Fruit fly (Drosophila melanogaster) whole organism, embryonic: ENCODE measurements around the gene CG17300.
A peak's percentile ranks its signal among the peaks of the same experiment; 100 is the strongest.

Source experiments
- BEAF-32 ChIP-seq: fragments of 200-800 bp; sonication (Bioruptor generic); optimal IDR thresholded peaks from 3 replicates; lab custom pipeline; 2017; ENCODE audit warnings: missing biosample characterization, missing genetic modification characterization, mild to moderate bottlenecking, moderate library complexity, missing genetic modification reagents
- CG10147 ChIP-seq: fragments of 200-800 bp; sonication (Bioruptor generic); optimal IDR thresholded peaks from 2 replicates; lab custom pipeline; 2019; ENCODE audit warnings: missing biosample characterization, mild to moderate bottlenecking, missing genetic modification characterization, moderate library complexity
- CG1024 ChIP-seq: fragments of 200-800 bp; sonication (Bioruptor generic); IDR thresholded peaks from 2 replicates; pipeline ENCODE4 v1.3.6; 2022; ENCODE audit warnings: missing biosample characterization, missing genetic modification characterization
- CG11093 ChIP-seq: fragments of 200-800 bp; sonication (Bioruptor generic); IDR thresholded peaks from 3 replicates; pipeline ENCODE4 v1.3.6; 2022; ENCODE audit warnings: missing biosample characterization, missing genetic modification characterization
- CG12219 ChIP-seq: fragments of 200-800 bp; sonication (Bioruptor generic); optimal IDR thresholded peaks from 3 replicates; lab custom pipeline; 2018; ENCODE audit warnings: missing biosample characterization, mild to moderate bottlenecking, missing genetic modification characterization
- CG13123 ChIP-seq: fragments of 200-800 bp; sonication (Bioruptor generic); optimal IDR thresholded peaks from 2 replicates; lab custom pipeline; 2016; ENCODE audit warnings: missing biosample characterization, missing genetic modification characterization
- CG13424 ChIP-seq: fragments of 200-800 bp; sonication (Bioruptor generic); optimal IDR thresholded peaks from 2 replicates; lab custom pipeline; 2019; ENCODE audit warnings: missing biosample characterization, mild to moderate bottlenecking, missing genetic modification characterization, moderate library complexity
- CG14860 ChIP-seq: fragments of 200-800 bp; sonication (Bioruptor generic); IDR thresholded peaks from 3 replicates; pipeline ENCODE4 v1.3.6; 2022; ENCODE audit warnings: missing biosample characterization, missing genetic modification characterization; ENCODE audit not compliant: partially characterized antibody
- CG15073 ChIP-seq: fragments of 200-800 bp; sonication (Bioruptor generic); optimal IDR thresholded peaks from 2 replicates; lab custom pipeline; 2016; ENCODE audit warnings: missing biosample characterization, missing genetic modification characterization
- CG18599 ChIP-seq: fragments of 200-800 bp; sonication (Bioruptor generic); optimal IDR thresholded peaks from 3 replicates; lab custom pipeline; 2017; ENCODE audit warnings: missing biosample characterization, missing genetic modification characterization, mild to moderate bottlenecking, moderate library complexity, missing genetic modification reagents
- CG2120 ChIP-seq: fragments of 200-800 bp; sonication (Bioruptor generic); optimal IDR thresholded peaks from 3 replicates; lab custom pipeline; 2016; ENCODE audit warnings: missing biosample characterization, missing genetic modification characterization
- CG2129 ChIP-seq: fragments of 200-800 bp; sonication (Bioruptor generic); IDR thresholded peaks from 2 replicates; pipeline ENCODE4 v1.3.6; 2022; ENCODE audit warnings: missing biosample characterization, missing genetic modification characterization; ENCODE audit not compliant: partially characterized antibody
- CG30431 ChIP-seq: fragments of 200-800 bp; sonication (Bioruptor generic); optimal IDR thresholded peaks from 2 replicates; lab custom pipeline; 2017; ENCODE audit warnings: missing biosample characterization, missing genetic modification characterization
- CG33213 ChIP-seq: fragments of 200-800 bp; sonication (Bioruptor generic); optimal IDR thresholded peaks from 3 replicates; lab custom pipeline; 2016; ENCODE audit warnings: missing biosample characterization, missing genetic modification characterization
- CG3407 ChIP-seq: fragments of 200-800 bp; sonication (Bioruptor generic); optimal IDR thresholded peaks from 2 replicates; lab custom pipeline; 2018; ENCODE audit warnings: missing biosample characterization, mild to moderate bottlenecking, missing genetic modification characterization
- CG4854 ChIP-seq: fragments of 200-800 bp; sonication (Bioruptor generic); optimal IDR thresholded peaks from 2 replicates; lab custom pipeline; 2016; ENCODE audit warnings: missing biosample characterization, missing genetic modification characterization, inconsistent platforms
- CG5245 ChIP-seq: fragments of 200-800 bp; sonication (Bioruptor generic); optimal IDR thresholded peaks from 3 replicates; lab custom pipeline; 2016; ENCODE audit warnings: missing biosample characterization, missing genetic modification characterization
- CG6683 ChIP-seq: fragments of 200-800 bp; sonication (Bioruptor generic); optimal IDR thresholded peaks from 2 replicates; lab custom pipeline; 2017; ENCODE audit warnings: missing biosample characterization, mild to moderate bottlenecking, missing genetic modification characterization, missing genetic modification reagents
- CG7987 ChIP-seq: fragments of 200-800 bp; sonication (Bioruptor generic); optimal IDR thresholded peaks from 2 replicates; lab custom pipeline; 2018; ENCODE audit warnings: missing biosample characterization, mild to moderate bottlenecking, missing genetic modification characterization, moderate library complexity
- CG9437 ChIP-seq: fragments of 200-800 bp; sonication (Bioruptor generic); optimal IDR thresholded peaks from 2 replicates; lab custom pipeline; 2018; ENCODE audit warnings: missing biosample characterization, mild to moderate bottlenecking, missing genetic modification characterization
- CkIIα-i1 ChIP-seq: fragments of 200-800 bp; sonication (Bioruptor generic); IDR thresholded peaks from 2 replicates; pipeline ENCODE4 v1.3.6; 2022; ENCODE audit warnings: missing biosample characterization, missing genetic modification characterization
- E2f1 ChIP-seq: fragments of 200-800 bp; sonication (Bioruptor generic); IDR thresholded peaks from 2 replicates; pipeline ENCODE4 v1.3.6; 2022; ENCODE audit warnings: missing biosample characterization, missing genetic modification characterization
- E2f2 ChIP-seq: fragments of 200-800 bp; sonication (Bioruptor generic); IDR thresholded peaks from 2 replicates; pipeline ENCODE4 v1.3.6; 2022; ENCODE audit warnings: missing biosample characterization, missing genetic modification characterization
- Ets65A ChIP-seq: fragments of 200-800 bp; sonication (Bioruptor generic); peaks from one replicate; lab custom pipeline; 2016; ENCODE audit warnings: missing biosample characterization, missing genetic modification characterization
- HHEX ChIP-seq: fragments of 200-800 bp; sonication (Bioruptor generic); optimal IDR thresholded peaks from 3 replicates; lab custom pipeline; 2017; ENCODE audit warnings: missing biosample characterization, mild to moderate bottlenecking, missing genetic modification characterization, missing genetic modification reagents
- Lim3 ChIP-seq: fragments of 200-800 bp; sonication (Bioruptor generic); IDR thresholded peaks from 2 replicates; pipeline ENCODE4 v1.3.6; 2022; ENCODE audit warnings: missing biosample characterization, missing genetic modification characterization
- MESR4 ChIP-seq: fragments of 200-800 bp; sonication (Bioruptor generic); optimal IDR thresholded peaks from 2 replicates; lab custom pipeline; 2018; ENCODE audit warnings: missing biosample characterization, mild to moderate bottlenecking, missing genetic modification characterization, moderate library complexity
- NC2α ChIP-seq: fragments of 200-800 bp; sonication (Bioruptor generic); optimal IDR thresholded peaks from 2 replicates; lab custom pipeline; 2016; ENCODE audit warnings: missing biosample characterization, missing genetic modification characterization
- Rfx ChIP-seq: fragments of 200-800 bp; sonication (Bioruptor generic); IDR thresholded peaks from 2 replicates; pipeline ENCODE4 v1.3.6; 2022; ENCODE audit warnings: missing biosample characterization, missing genetic modification characterization
- Sox100B ChIP-seq: fragments of 200-800 bp; sonication (Bioruptor generic); optimal IDR thresholded peaks from 3 replicates; lab custom pipeline; 2018; ENCODE audit warnings: missing biosample characterization, mild to moderate bottlenecking, missing genetic modification characterization
- Sox102F ChIP-seq: fragments of 200-800 bp; sonication (Bioruptor generic); optimal IDR thresholded peaks from 2 replicates; lab custom pipeline; 2018; ENCODE audit warnings: missing biosample characterization, mild to moderate bottlenecking, missing genetic modification characterization, moderate library complexity
- TFAM ChIP-seq: fragments of 200-800 bp; sonication (Bioruptor generic); optimal IDR thresholded peaks from 2 replicates; lab custom pipeline; 2017; ENCODE audit warnings: missing biosample characterization, missing genetic modification characterization, inconsistent platforms
- ash1 ChIP-seq: fragments of 200-800 bp; sonication (Bioruptor generic); optimal IDR thresholded peaks from 2 replicates; lab custom pipeline; 2018; ENCODE audit warnings: missing biosample characterization, mild to moderate bottlenecking, missing genetic modification characterization
- btn ChIP-seq: fragments of 200-800 bp; sonication (Bioruptor generic); optimal IDR thresholded peaks from 2 replicates; lab custom pipeline; 2016; ENCODE audit warnings: missing biosample characterization, missing genetic modification characterization
- danr ChIP-seq: fragments of 200-800 bp; sonication (Bioruptor generic); IDR thresholded peaks from 2 replicates; pipeline ENCODE4 v1.3.6; 2022; ENCODE audit warnings: missing biosample characterization, missing genetic modification characterization
- dati ChIP-seq: fragments of 200-800 bp; sonication (Bioruptor generic); IDR thresholded peaks from 2 replicates; pipeline ENCODE4 v1.3.6; 2022; ENCODE audit warnings: missing biosample characterization, missing genetic modification characterization
- dpn ChIP-seq, 2 experiments: fragments of 200-800 bp; sonication (Bioruptor generic); optimal IDR thresholded peaks; 3 replicates each; lab custom pipeline; 2016; ENCODE audit warnings: missing biosample characterization in 2 of 2, missing genetic modification characterization in 2 of 2
- emc ChIP-seq: fragments of 200-800 bp; sonication (Bioruptor generic); optimal IDR thresholded peaks from 2 replicates; lab custom pipeline; 2016; ENCODE audit warnings: missing biosample characterization, missing genetic modification characterization
- mam ChIP-seq: fragments of 200-800 bp; sonication (Bioruptor generic); optimal IDR thresholded peaks from 3 replicates; lab custom pipeline; 2016; ENCODE audit warnings: missing biosample characterization, missing genetic modification characterization
- pb ChIP-seq: fragments of 200-800 bp; sonication (Bioruptor generic); optimal IDR thresholded peaks from 3 replicates; lab custom pipeline; 2016; ENCODE audit warnings: missing biosample characterization, missing genetic modification characterization
- psq ChIP-seq: fragments of 200-800 bp; sonication (Bioruptor generic); optimal IDR thresholded peaks from 2 replicates; lab custom pipeline; 2017; ENCODE audit warnings: missing biosample characterization, missing genetic modification characterization
- pzg ChIP-seq: fragments of 200-800 bp; sonication (Bioruptor generic); optimal IDR thresholded peaks from 3 replicates; lab custom pipeline; 2018; ENCODE audit warnings: missing biosample characterization, mild to moderate bottlenecking, missing genetic modification characterization, moderate library complexity
- rib ChIP-seq: fragments of 200-800 bp; sonication (Bioruptor generic); IDR thresholded peaks from 2 replicates; pipeline ENCODE4 v1.3.6; 2022; ENCODE audit warnings: missing biosample characterization, missing genetic modification characterization
- sima ChIP-seq: fragments of 200-800 bp; sonication (Bioruptor generic); optimal IDR thresholded peaks from 2 replicates; lab custom pipeline; 2016; ENCODE audit warnings: missing biosample characterization, missing genetic modification characterization
- stc ChIP-seq: fragments of 200-800 bp; sonication (Bioruptor generic); IDR thresholded peaks from 2 replicates; pipeline ENCODE4 v1.3.6; 2022; ENCODE audit warnings: missing biosample characterization, missing genetic modification characterization
- tio ChIP-seq: fragments of 200-800 bp; sonication (Bioruptor generic); optimal IDR thresholded peaks from 2 replicates; lab custom pipeline; 2017; ENCODE audit warnings: missing biosample characterization, missing genetic modification characterization, inconsistent platforms
- vfl ChIP-seq: fragments of 200-800 bp; sonication (Bioruptor generic); optimal IDR thresholded peaks from 2 replicates; lab custom pipeline; 2016; ENCODE audit warnings: missing biosample characterization, missing genetic modification characterization
- vvl ChIP-seq: fragments of 200-800 bp; sonication (Bioruptor generic); IDR thresholded peaks from 2 replicates; pipeline ENCODE4 v1.3.6; 2022; ENCODE audit warnings: missing biosample characterization, missing genetic modification characterization
- wor ChIP-seq: fragments of 200-800 bp; sonication (Bioruptor generic); IDR thresholded peaks from 2 replicates; pipeline ENCODE4 v1.3.6; 2022; ENCODE audit warnings: missing biosample characterization, missing genetic modification characterization

The CG17300 gene

DNA sequence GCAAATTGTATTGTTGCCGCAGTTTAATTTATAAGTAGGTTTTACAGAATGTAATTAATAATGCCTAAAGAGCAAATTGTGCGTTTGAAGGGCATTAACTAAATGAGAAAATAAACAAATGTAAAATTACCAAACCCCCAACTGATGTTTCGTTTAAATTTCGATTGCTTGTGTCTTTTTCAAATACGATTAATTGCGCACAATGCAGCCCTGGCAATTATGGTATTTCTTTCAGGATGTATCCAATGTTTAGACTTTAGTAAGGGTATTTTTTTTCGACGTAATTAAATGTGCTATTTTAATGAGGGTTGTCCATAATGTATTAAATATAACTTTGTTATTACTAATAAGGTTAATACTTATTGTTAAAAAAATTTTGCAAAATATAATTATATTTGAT, 46.2 kb downstream of the CG17300 start (continued):
- TF ChIP-seq pzg (GFP tag; lab: Kevin White, UChicago), result peak; percentile 68

dm6 chr3L:13036706-13037457, 50.2 kb downstream of the CG17300 start, which contains the start of gene Srrm1:
Gene Srrm1 (plus strand): TSS chr3L:13036821.
- TF ChIP-seq E2f2 (GFP tag; lab: Robert Waterston, UW) (peak; percentile 79), dpn (GFP tag; optimal IDR thresholded peaks at IDR 0.05; lab: Kevin White, UChicago) (peak; percentile 49 to 60), vfl (GFP tag; lab: Kevin White, UChicago) (peak; percentile 63), CG1024 (GFP tag; lab: Robert Waterston, UW) (no peak), CG12219 (GFP tag; lab: Kevin White, UChicago) (no peak), CG15073 (no peak), CG30431 (GFP tag; lab: Kevin White, UChicago) (no peak), ash1 (GFP tag; lab: Kevin White, UChicago) (no peak), rib (GFP tag; lab: Robert Waterston, UW) (no peak), CG3407 (no peak), Lim3 (GFP tag; lab: Robert Waterston, UW) (no peak), CG2129 (GFP tag; lab: Robert Waterston, UW) (peak; percentile 70), CG4854 (GFP tag; lab: Kevin White, UChicago) (peak; percentile 10), CG14860 (GFP tag; lab: Robert Waterston, UW) (peak; percentile 77), vvl (GFP tag; lab: Robert Waterston, UW) (peak; percentile 69), E2f1 (GFP tag; lab: Robert Waterston, UW) (no peak), HHEX (no peak), CG13123 (GFP tag; lab: Kevin White, UChicago) (no peak), CG9437 (GFP tag; lab: Kevin White, UChicago) (no peak), BEAF-32 (GFP tag; lab: Kevin White, UChicago) (peak; percentile 97), Sox102F (GFP tag; lab: Kevin White, UChicago) (no peak), sima (GFP tag; lab: Kevin White, UChicago) (no peak), CG5245 (GFP tag; lab: Kevin White, UChicago) (peak; percentile 4), CG18599 (peak; percentile 3), Ets65A (peak; percentile 97), CG7987 (peak; percentile 31), dati (GFP tag; lab: Robert Waterston, UW) (no peak), emc (GFP tag; lab: Kevin White, UChicago) (no peak), mam (GFP tag; lab: Kevin White, UChicago) (peak; percentile 75), tio (no peak), pb (GFP tag; lab: Kevin White, UChicago) (no peak), MESR4 (peak; percentile 88), Sox100B (GFP tag; lab: Kevin White, UChicago) (no peak), stc (GFP tag; lab: Robert Waterston, UW) (no peak), CkIIα-i1 (no peak), danr (GFP tag; lab: Robert Waterston, UW) (no peak), btn (no peak), psq (GFP tag; lab: Kevin White, UChicago) (no peak), NC2α (GFP tag; lab: Kevin White, UChicago) (no peak), CG10147 (no peak), CG6683 (no peak), CG33213 (GFP tag; lab: Kevin White, UChicago) (peak; percentile 79), wor (GFP tag; lab: Robert Waterston, UW) (no peak), TFAM (GFP tag; lab: Kevin White, UChicago) (no peak), CG13424 (tag; lab: Kevin White, UChicago) (no peak), Rfx (GFP tag; lab: Robert Waterston, UW) (peak; percentile 66), CG2120 (peak; percentile 61), CG11093 (GFP tag; lab: Robert Waterston, UW) (no peak)
